Worm (Caenorhabditis elegans) whole organism, late embryonic: ENCODE results near the gene F31A3.3.
"Not testable (repeated sequence)": the region's sequence is repeated elsewhere in the genome, so short reads cannot be mapped to it uniquely, and the experiment has no call there.

Experiments used
- C08G9.2 ChIP-seq: sonication (generic microtip); optimal IDR thresholded peaks from 2 replicates; lab custom pipeline; 2016; ENCODE audit warnings: mild to moderate bottlenecking, missing genetic modification characterization, moderate library complexity, missing compliant biosample characterization
- F13H6.1 ChIP-seq: sonication (generic microtip); optimal IDR thresholded peaks from 2 replicates; lab custom pipeline; 2016; ENCODE audit warnings: missing genetic modification characterization, missing compliant biosample characterization
- K09A11.1 ChIP-seq: sonication (generic microtip); optimal IDR thresholded peaks from 2 replicates; lab custom pipeline; 2017; ENCODE audit warnings: antibody characterized with exemption, mild to moderate bottlenecking, missing genetic modification characterization, missing compliant biosample characterization; ENCODE audit not compliant: insufficient read depth
- T23F11.4 ChIP-seq: fragments of 200-800 bp; sonication (Bioruptor generic); optimal IDR thresholded peaks from 2 replicates; lab custom pipeline; 2018; ENCODE audit warnings: mild to moderate bottlenecking, missing genetic modification characterization, missing compliant biosample characterization
- ahr-1 ChIP-seq: sonication (generic microtip); optimal IDR thresholded peaks from 2 replicates; lab custom pipeline; 2016; ENCODE audit warnings: missing genetic modification characterization, missing compliant biosample characterization
- ama-1 ChIP-seq: fragments of 150-350 bp; optimal IDR thresholded peaks from 2 replicates; lab custom pipeline; 2014
- ceh-18 ChIP-seq: sonication (generic microtip); optimal IDR thresholded peaks from 2 replicates; lab custom pipeline; 2016; ENCODE audit warnings: missing genetic modification characterization, missing compliant biosample characterization
- ceh-19 ChIP-seq: fragments of 200-800 bp; sonication (Bioruptor generic); optimal IDR thresholded peaks from 2 replicates; lab custom pipeline; 2018; ENCODE audit warnings: mild to moderate bottlenecking, missing genetic modification characterization, missing compliant biosample characterization
- ceh-2 ChIP-seq: sonication (generic microtip); optimal IDR thresholded peaks from 2 replicates; lab custom pipeline; 2016; ENCODE audit warnings: missing genotype, missing genetic modification characterization, missing compliant biosample characterization
- ceh-24 ChIP-seq: sonication (generic microtip); optimal IDR thresholded peaks from 2 replicates; lab custom pipeline; 2016; ENCODE audit warnings: mild to moderate bottlenecking, missing genetic modification characterization, missing compliant biosample characterization
- ceh-30 ChIP-seq: fragments of 150-350 bp; optimal IDR thresholded peaks from 2 replicates; lab custom pipeline; 2014; ENCODE audit warnings: missing biosample characterization, missing genetic modification characterization
- ceh-34 ChIP-seq: sonication (generic microtip); optimal IDR thresholded peaks from 2 replicates; lab custom pipeline; 2016; ENCODE audit warnings: mild to moderate bottlenecking, missing genetic modification characterization, missing compliant biosample characterization
- ceh-6 ChIP-seq: fragments of 200-800 bp; sonication (Bioruptor generic); optimal IDR thresholded peaks from 2 replicates; lab custom pipeline; 2018; ENCODE audit warnings: mild to moderate bottlenecking, missing genetic modification characterization, missing compliant biosample characterization
- ceh-9 ChIP-seq: sonication (generic microtip); optimal IDR thresholded peaks from 2 replicates; lab custom pipeline; 2016; ENCODE audit warnings: mild to moderate bottlenecking, missing genetic modification characterization, inconsistent platforms, missing compliant biosample characterization
- che-1 ChIP-seq: sonication (generic microtip); optimal IDR thresholded peaks from 2 replicates; lab custom pipeline; 2016; ENCODE audit warnings: mild to moderate bottlenecking, missing genetic modification characterization, missing compliant biosample characterization
- dmd-4 ChIP-seq: sonication (generic microtip); optimal IDR thresholded peaks from 2 replicates; lab custom pipeline; 2016; ENCODE audit warnings: borderline replicate concordance, missing genetic modification characterization, missing compliant biosample characterization
- elt-2 ChIP-seq: sonication (generic microtip); optimal IDR thresholded peaks from 2 replicates; lab custom pipeline; 2016; ENCODE audit warnings: missing genetic modification reagents, missing genetic modification characterization, missing compliant biosample characterization
- elt-4 ChIP-seq: sonication (generic microtip); optimal IDR thresholded peaks from 2 replicates; lab custom pipeline; 2016; ENCODE audit warnings: missing genetic modification characterization, missing compliant biosample characterization
- eyg-1 ChIP-seq: sonication (generic microtip); optimal IDR thresholded peaks from 2 replicates; lab custom pipeline; 2016; ENCODE audit warnings: missing genotype, missing genetic modification characterization, missing compliant biosample characterization
- fax-1 ChIP-seq: sonication (generic microtip); optimal IDR thresholded peaks from 2 replicates; lab custom pipeline; 2016; ENCODE audit warnings: missing genotype, missing genetic modification characterization, missing compliant biosample characterization
- fkh-6 ChIP-seq: sonication (generic microtip); optimal IDR thresholded peaks from 2 replicates; lab custom pipeline; 2016; ENCODE audit warnings: missing genetic modification characterization, missing compliant biosample characterization
- gmeb-2 ChIP-seq: sonication (generic microtip); optimal IDR thresholded peaks from 2 replicates; lab custom pipeline; 2016; ENCODE audit warnings: missing genetic modification characterization, inconsistent platforms, missing compliant biosample characterization
- hlh-13 ChIP-seq: fragments of 200-800 bp; sonication (Bioruptor generic); optimal IDR thresholded peaks from 2 replicates; lab custom pipeline; 2018; ENCODE audit warnings: mild to moderate bottlenecking, missing genetic modification characterization, missing compliant biosample characterization
- nfya-1 ChIP-seq: sonication (generic microtip); optimal IDR thresholded peaks from 2 replicates; lab custom pipeline; 2017; ENCODE audit warnings: missing genetic modification characterization, mild to moderate bottlenecking, missing compliant biosample characterization, antibody characterized with exemption, moderate library complexity
- nhr-11 ChIP-seq: fragments of 150-350 bp; optimal IDR thresholded peaks from 2 replicates; lab custom pipeline; 2014; ENCODE audit warnings: missing biosample characterization, missing genetic modification characterization
- npax-4 ChIP-seq: sonication (generic microtip); optimal IDR thresholded peaks from 2 replicates; lab custom pipeline; 2016; ENCODE audit warnings: missing genetic modification characterization, missing compliant biosample characterization
- odd-2 ChIP-seq: sonication (generic microtip); optimal IDR thresholded peaks from 2 replicates; lab custom pipeline; 2017; ENCODE audit warnings: antibody characterized with exemption, mild to moderate bottlenecking, missing genetic modification characterization, missing compliant biosample characterization
- pag-3 ChIP-seq: sonication (generic microtip); optimal IDR thresholded peaks from 2 replicates; lab custom pipeline; 2016; ENCODE audit warnings: missing compliant biosample characterization, missing genetic modification characterization, borderline replicate concordance
- pax-1 ChIP-seq: fragments of 150-350 bp; optimal IDR thresholded peaks from 2 replicates; lab custom pipeline; 2014; ENCODE audit warnings: missing biosample characterization, missing genetic modification characterization
- pha-4 ChIP-seq: fragments of 150-350 bp; optimal IDR thresholded peaks from 2 replicates; lab custom pipeline; 2018; ENCODE audit warnings: missing biosample characterization, missing genetic modification reagents, missing genetic modification characterization
- pqm-1 ChIP-seq: sonication (generic microtip); optimal IDR thresholded peaks from 2 replicates; lab custom pipeline; 2016; ENCODE audit warnings: missing genetic modification characterization, missing compliant biosample characterization
- sdc-2 ChIP-seq: sonication (generic microtip); optimal IDR thresholded peaks from 2 replicates; lab custom pipeline; 2016; ENCODE audit warnings: missing genotype, missing genetic modification characterization, missing compliant biosample characterization
- sox-2 ChIP-seq: fragments of 200-800 bp; sonication (Bioruptor generic); IDR thresholded peaks from 2 replicates; pipeline ENCODE4 v1.3.6; 2022; ENCODE audit warnings: missing genetic modification reagents, missing genetic modification characterization, missing compliant biosample characterization
- syd-9 ChIP-seq: sonication (generic microtip); optimal IDR thresholded peaks from 2 replicates; lab custom pipeline; 2016; ENCODE audit warnings: mild to moderate bottlenecking, missing genetic modification characterization, moderate library complexity, missing compliant biosample characterization
- tbx-2 ChIP-seq: sonication (generic microtip); optimal IDR thresholded peaks from 2 replicates; lab custom pipeline; 2016; ENCODE audit warnings: missing genetic modification characterization, missing compliant biosample characterization
- tbx-7 ChIP-seq: sonication (generic microtip); optimal IDR thresholded peaks from 2 replicates; lab custom pipeline; 2016; ENCODE audit warnings: missing genotype, missing genetic modification characterization, missing compliant biosample characterization
- ttx-3 ChIP-seq: sonication (generic microtip); optimal IDR thresholded peaks from 2 replicates; lab custom pipeline; 2016; ENCODE audit warnings: missing genetic modification reagents, missing genetic modification characterization, missing compliant biosample characterization
- unc-42 ChIP-seq: sonication (generic microtip); optimal IDR thresholded peaks from 2 replicates; lab custom pipeline; 2016; ENCODE audit warnings: missing genotype, missing genetic modification characterization, missing compliant biosample characterization
- unc-55 ChIP-seq: sonication (generic microtip); optimal IDR thresholded peaks from 2 replicates; lab custom pipeline; 2017; ENCODE audit warnings: missing biosample characterization, missing genetic modification reagents, missing genetic modification characterization

Gene F31A3.3

DNA sequence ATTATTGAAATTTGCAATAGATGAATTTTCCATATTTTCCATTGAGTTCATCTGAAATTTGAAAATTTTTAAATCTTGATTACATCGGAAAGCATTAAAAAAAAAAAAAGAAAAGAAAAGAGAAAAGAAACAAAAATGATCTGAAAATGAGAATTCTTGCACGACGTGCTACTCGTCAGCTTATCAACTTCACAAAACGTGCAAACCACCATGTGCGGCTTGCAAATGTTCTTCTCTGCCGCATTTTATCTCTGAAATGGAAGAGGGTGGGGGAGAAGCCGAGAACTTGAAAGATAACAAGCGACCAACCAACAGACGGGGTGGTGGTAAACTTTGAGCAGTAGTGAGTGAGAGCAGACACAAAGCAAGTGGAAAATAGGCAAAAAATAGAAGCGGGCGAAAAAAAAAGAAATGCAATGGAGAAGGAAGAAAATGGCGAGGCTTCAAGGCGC lies at the start of gene F31A3.3:
Gene F31A3.3 (minus strand): TSS at position 51 of the 452 bp plus-strand sequence.
- TF ChIP-seq dmd-4 = no peak
- peak; percentile 25 for TF ChIP-seq elt-2 (tag; lab: Kevin White, UChicago)

DNA sequence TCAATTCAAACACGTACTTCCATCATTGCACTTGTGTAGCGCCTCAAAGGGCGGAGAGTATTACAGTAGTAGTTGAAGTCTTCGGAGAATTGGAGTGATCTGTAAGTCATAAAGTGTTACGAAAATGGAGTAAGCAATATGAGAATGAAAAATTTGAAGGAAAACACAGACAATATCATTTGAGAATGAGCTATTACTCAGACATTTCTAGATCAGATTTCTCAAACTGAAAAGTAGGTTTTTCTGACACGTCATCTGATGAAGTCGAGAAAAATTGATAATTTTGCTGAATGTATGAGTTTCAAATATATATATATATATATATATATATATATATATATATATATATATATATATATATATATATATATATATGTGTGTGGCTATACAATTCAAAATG lies 45.9 kb upstream of the F31A3.3 start, which contains the start of gene frpr-7:
Gene frpr-7 (minus strand): TSS at position 101 of the 400 bp plus-strand sequence.
- TF ChIP-seq fax-1 (no peak), elt-4 (no peak), F13H6.1 (tag; lab: Kevin White, UChicago) (no peak), ceh-19 (GFP tag; lab: Kevin White, UChicago) (no peak), npax-4 (tag; lab: Kevin White, UChicago) (no peak)
- TF ChIP-seq, all 69 proteins: peak for 0

DNA sequence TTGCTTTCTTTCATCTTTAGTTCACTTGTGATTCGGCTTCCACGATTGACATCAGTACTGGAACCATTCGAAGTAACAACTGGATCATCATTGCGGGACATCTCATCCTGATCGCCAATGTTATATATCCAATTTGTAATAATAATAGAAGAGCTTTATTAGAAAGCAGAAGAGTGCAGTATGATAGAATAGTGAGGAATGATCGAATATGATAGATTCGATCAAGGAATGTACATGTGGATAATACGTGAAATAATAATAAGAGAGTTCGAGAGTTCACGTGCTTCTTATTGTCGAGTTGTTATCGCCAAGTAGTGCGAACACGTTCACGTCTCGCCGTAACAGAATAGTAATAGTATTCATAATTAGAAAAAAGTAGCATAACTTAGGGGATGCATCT lies 45.1 kb upstream of the F31A3.3 start, which contains the start of gene F39B3.3:
Gene F39B3.3 (minus strand): TSS at position 101 of the 400 bp plus-strand sequence.
- TF ChIP-seq hlh-13 (GFP tag; lab: Kevin White, UChicago); sox-2 (GFP tag; lab: Robert Waterston, UW); ttx-3: not testable (repeated sequence)

DNA sequence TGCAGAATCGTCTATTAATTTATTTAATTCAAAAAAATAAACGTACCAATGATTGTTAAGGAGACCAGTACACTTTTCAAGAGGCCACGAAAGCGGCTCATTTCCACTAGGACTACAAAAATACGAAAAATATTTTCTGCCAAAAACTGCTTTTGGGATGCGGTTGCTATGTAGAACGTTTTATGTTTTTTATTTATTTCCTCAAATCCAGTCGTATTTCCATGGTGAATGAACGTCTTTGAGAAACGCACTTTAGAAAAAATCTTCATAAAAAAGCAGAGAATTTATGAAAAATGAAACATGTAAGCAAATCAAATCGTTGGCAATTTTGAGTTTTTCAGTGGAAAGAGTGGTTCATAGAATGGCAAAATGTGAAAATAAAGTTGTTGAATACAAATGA lies 33.5 kb upstream of the F31A3.3 start, which contains the start of gene F39B3.7:
Gene F39B3.7 (minus strand): TSS at position 101 of the 400 bp plus-strand sequence.
- no peak for TF ChIP-seq odd-2 (tag; lab: Kevin White, UChicago)
- TF ChIP-seq ceh-18 (tag; lab: Kevin White, UChicago) = no peak
- TF ChIP-seq nfya-1 (tag; lab: Kevin White, UChicago) = no peak
- TF ChIP-seq dmd-4 = no peak
- TF ChIP-seq sdc-2 = no peak
- TF ChIP-seq elt-2 (tag; lab: Kevin White, UChicago) = no peak
- TF ChIP-seq ahr-1 (tag; lab: Kevin White, UChicago) = no peak
- TF ChIP-seq pax-1 = no peak
- TF ChIP-seq unc-42 (tag; lab: Kevin White, UChicago) = no peak
- TF ChIP-seq pag-3 (tag; lab: Kevin White, UChicago) = no peak
- no peak for TF ChIP-seq ceh-6 (GFP tag; lab: Kevin White, UChicago)
- TF ChIP-seq nhr-11 (tag; lab: Kevin White, UChicago) = no peak
- TF ChIP-seq hlh-13 (GFP tag; lab: Kevin White, UChicago) = no peak
- TF ChIP-seq tbx-2 (tag; lab: Kevin White, UChicago) = no peak
- TF ChIP-seq ceh-24 (tag; lab: Kevin White, UChicago) = no peak

DNA sequence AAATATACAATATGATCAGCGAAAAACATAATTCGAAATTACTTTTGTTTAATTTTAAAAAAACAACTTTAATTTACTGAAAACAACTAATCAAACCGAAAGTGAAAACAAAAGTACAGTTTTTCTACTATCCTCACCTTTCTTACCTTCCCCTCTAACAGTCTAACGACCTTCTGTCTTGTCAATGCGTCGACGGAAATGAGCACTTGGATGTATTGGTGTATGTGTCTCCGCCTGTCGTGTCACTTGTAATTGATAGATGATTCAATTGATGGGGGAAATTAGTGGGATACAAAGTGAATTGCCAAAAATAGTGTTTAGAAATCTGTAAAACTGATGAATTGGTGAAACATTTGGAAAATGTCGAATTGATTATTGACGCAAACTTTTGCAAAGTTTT lies 29.5 kb upstream of the F31A3.3 start, which contains the start of gene F31A3.5:
Gene F31A3.5 (minus strand): TSS at position 200 of the 400 bp plus-strand sequence.
- peak; percentile 61 for TF ChIP-seq unc-55 (GFP tag; lab: Kevin White, UChicago)
- TF ChIP-seq ceh-6 (GFP tag; lab: Kevin White, UChicago) = no peak

DNA sequence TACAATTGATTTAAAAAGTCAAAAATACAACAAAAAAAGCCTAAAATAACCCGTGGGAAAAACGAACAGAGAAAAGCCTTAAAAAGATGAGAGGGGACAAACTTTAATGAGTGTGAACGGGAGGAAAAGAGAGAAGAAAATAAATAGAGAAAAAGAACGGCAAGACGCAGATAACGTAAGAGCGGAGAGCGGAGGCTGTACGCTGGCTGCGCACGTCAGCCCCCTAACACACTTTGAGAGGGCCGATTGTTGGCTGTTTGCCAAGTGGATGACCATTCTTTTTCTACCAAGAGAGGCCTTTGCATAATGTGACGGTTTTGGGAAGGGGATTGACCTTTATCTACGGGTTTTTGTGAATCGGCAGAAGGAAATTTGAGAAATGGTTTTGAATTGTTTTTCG lies 28.3 kb upstream of the F31A3.3 start:
- TF ChIP-seq sox-2 (GFP tag; lab: Robert Waterston, UW) = no peak
- TF ChIP-seq sdc-2 = peak; percentile 58
- no peak for TF ChIP-seq ceh-9
- peak; percentile 5 for TF ChIP-seq unc-42 (tag; lab: Kevin White, UChicago)
- no peak for TF ChIP-seq ceh-18 (tag; lab: Kevin White, UChicago)
- TF ChIP-seq pag-3 (tag; lab: Kevin White, UChicago) = no peak
- no peak for TF ChIP-seq odd-2 (tag; lab: Kevin White, UChicago)
- TF ChIP-seq eyg-1 (tag; lab: Kevin White, UChicago) = no peak
- no peak for TF ChIP-seq T23F11.4 (GFP tag; lab: Kevin White, UChicago)
- TF ChIP-seq C08G9.2 (tag; lab: Kevin White, UChicago) = no peak
- TF ChIP-seq tbx-2 (tag; lab: Kevin White, UChicago) = peak; percentile 5
- TF ChIP-seq nfya-1 (tag; lab: Kevin White, UChicago) = no peak
- TF ChIP-seq ama-1 = no peak
- peak; percentile 41 for TF ChIP-seq unc-55 (GFP tag; lab: Kevin White, UChicago)

DNA sequence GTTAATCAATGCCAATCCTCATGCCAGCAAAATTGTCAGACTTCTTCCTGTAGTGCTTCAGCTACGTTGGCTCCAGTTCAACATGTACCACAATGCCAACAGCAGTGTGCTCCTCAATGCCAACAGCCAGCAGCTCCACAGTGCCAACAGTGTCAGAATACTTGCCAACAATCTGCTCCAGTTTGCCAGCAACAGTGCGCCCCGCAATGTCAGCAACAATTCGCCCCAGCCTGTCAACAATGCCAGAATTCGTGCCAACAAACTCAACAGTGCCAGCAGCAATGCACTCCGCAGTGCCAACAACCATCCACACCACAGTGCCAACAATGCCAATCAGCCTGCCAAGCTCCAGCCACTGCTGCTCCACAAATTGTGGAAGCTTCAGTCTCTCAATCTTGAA lies 19.9 kb upstream of the F31A3.3 start:
- TF ChIP-seq tbx-7 (tag; lab: Kevin White, UChicago) = no peak
- TF ChIP-seq pha-4 (tag; lab: Kevin White, UChicago) = no peak
- no peak for TF ChIP-seq ceh-30
- TF ChIP-seq gmeb-2 (tag; lab: Kevin White, UChicago) = no peak
- TF ChIP-seq ceh-34 = no peak
- TF ChIP-seq che-1 (tag; lab: Kevin White, UChicago) = no peak
- no peak for TF ChIP-seq syd-9
- TF ChIP-seq fkh-6 = no peak
- no peak for TF ChIP-seq pqm-1
- TF ChIP-seq ceh-2 = no peak
- no peak for TF ChIP-seq K09A11.1 (tag; lab: Kevin White, UChicago)
- TF ChIP-seq sox-2 (GFP tag; lab: Robert Waterston, UW) = no peak
